Worm (Caenorhabditis elegans) whole organism, early embryonic: ENCODE results near the gene ttr-36.

Experiments
- F13C5.2 ChIP-seq: sonication (generic microtip); optimal IDR thresholded peaks from 2 replicates; lab custom pipeline; 2017; ENCODE audit warnings: mild to moderate bottlenecking, missing genetic modification characterization, inconsistent platforms, missing compliant biosample characterization
- ama-1 ChIP-seq: fragments of 150-350 bp; optimal IDR thresholded peaks from 2 replicates; lab custom pipeline; 2014
- hmg-4 ChIP-seq: fragments of 200-800 bp; sonication (Bioruptor generic); optimal IDR thresholded peaks from 2 replicates; lab custom pipeline; 2018; ENCODE audit warnings: mild to moderate bottlenecking, missing genetic modification characterization, missing compliant biosample characterization
- hnd-1 ChIP-seq: sonication (generic microtip); optimal IDR thresholded peaks from 2 replicates; lab custom pipeline; 2016; ENCODE audit warnings: missing genetic modification characterization, missing compliant biosample characterization
- sea-1 ChIP-seq: fragments of 200-800 bp; sonication (Bioruptor generic); conservative IDR thresholded peaks from 2 replicates; pipeline ENCODE4 v1.3.6; 2022; ENCODE audit warnings: missing genetic modification characterization, missing compliant biosample characterization
- tbx-37 ChIP-seq: fragments of 200-800 bp; sonication (Bioruptor generic); conservative IDR thresholded peaks from 2 replicates; pipeline ENCODE4 v1.3.6; 2022; ENCODE audit warnings: missing genetic modification reagents, missing genetic modification characterization, missing compliant biosample characterization

DNA sequence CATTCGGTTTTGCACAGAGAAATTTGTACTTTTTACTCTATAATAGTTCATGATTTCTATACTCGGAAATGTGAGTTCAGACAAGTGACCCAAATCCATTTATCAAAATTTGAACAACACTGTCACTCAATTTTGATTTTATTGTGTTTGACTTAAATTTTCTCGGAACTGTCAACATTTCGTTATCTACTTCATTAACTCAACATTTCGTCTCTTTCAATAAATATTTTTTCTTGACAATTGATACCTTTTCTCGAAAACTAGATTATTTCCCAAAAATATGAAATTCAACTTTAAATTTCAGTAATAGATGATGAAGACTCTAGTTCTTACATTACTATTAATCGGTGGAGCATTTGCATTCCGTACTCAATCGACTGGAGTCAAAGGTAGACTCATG is at the start of gene ttr-36:
- TF ChIP-seq ama-1 (lab: Kevin White, UChicago) (no peak), tbx-37 (GFP tag; lab: Robert Waterston, UW) (no peak), F13C5.2 (tag; lab: Kevin White, UChicago) (no peak), hmg-4 (GFP tag; lab: Kevin White, UChicago) (no peak), hnd-1 (tag; lab: Kevin White, UChicago) (no peak), sea-1 (GFP tag; lab: Robert Waterston, UW) (no peak)
